Fruit fly (Drosophila melanogaster) whole organism: ENCODE results near the gene Tig.

Experiments used
- EcR ChIP-seq, 2 experiments: fragments of >200 bp; optimal IDR thresholded peaks; 2 replicates each; lab custom pipeline; 2017; ENCODE audit warnings: missing biosample characterization in 2 of 2, missing genetic modification characterization in 2 of 2, missing genetic modification reagents in 2 of 2
- pan ChIP-seq: fragments of >200 bp; optimal IDR thresholded peaks from 2 replicates; lab custom pipeline; 2017
- psq ChIP-seq: fragments of >200 bp; optimal IDR thresholded peaks from 2 replicates; lab custom pipeline; 2017
- usp ChIP-seq: fragments of >200 bp; optimal IDR thresholded peaks from 2 replicates; lab custom pipeline; 2017; ENCODE audit warnings: missing biosample characterization, missing genetic modification characterization, mixed read lengths

DNA sequence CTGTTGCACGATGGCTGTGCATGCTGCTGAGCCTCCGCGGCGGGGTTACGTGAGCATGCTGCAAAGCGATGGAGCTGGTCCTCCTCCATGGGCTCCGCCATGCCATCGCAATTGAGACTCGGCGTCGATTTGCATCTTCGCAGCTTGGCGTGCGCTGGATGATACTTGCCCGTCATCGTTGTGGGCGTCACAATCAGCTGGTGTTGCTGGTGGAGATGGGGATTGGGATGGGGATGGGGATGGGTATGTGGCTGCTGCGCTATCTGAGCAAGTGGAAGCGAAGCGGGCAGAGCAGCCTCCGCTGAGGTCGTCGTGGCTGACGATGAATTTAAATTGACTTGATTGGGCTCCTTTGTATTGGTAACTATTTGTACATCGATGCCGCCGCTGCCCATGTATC, 40.3 kb upstream of the Tig start:
- TF ChIP-seq usp (GFP tag; lab: Kevin White, UChicago) (no peak), psq (no peak), pan (lab: Kevin White, UChicago) (no peak), EcR (GFP tag; optimal IDR thresholded peaks at IDR 0.05; lab: Kevin White, UChicago) (no peak)
